Worm (Caenorhabditis elegans): ENCODE measurements around the gene dos-2.

ce11 chrII:3931230-3931629, 44.8 kb upstream of the dos-2 start:
- TF ChIP-seq nhr-11 (tag; optimal IDR thresholded peaks at IDR 0.05) (no peak), elt-1 (tag; optimal IDR thresholded peaks at IDR 0.05) (no peak), ceh-28 (tag; optimal IDR thresholded peaks at IDR 0.05) (no peak), ztf-4 (tag; optimal IDR thresholded peaks at IDR 0.05) (no peak)

All from whole organism, L3 larva.